Worm (Caenorhabditis elegans) whole organism, L4 larva: ENCODE results near the gene F14F3.4.
A peak's percentile ranks its signal among the peaks of the same experiment; 100 is the strongest.

ENCODE experiments used
- F26F4.8 ChIP-seq: fragments of 200-800 bp; sonication (Bioruptor generic); conservative IDR thresholded peaks from 2 replicates; pipeline ENCODE4 v1.3.6; 2022; ENCODE audit warnings: missing genetic modification characterization, missing compliant biosample characterization
- R02D3.7 ChIP-seq: fragments of 150-350 bp; sonication (generic microtip); optimal IDR thresholded peaks from 3 replicates; lab custom pipeline; 2014; ENCODE audit warnings: missing biosample characterization, missing genetic modification characterization
- ama-1 ChIP-seq: fragments of 150-350 bp; optimal IDR thresholded peaks from 2 replicates; lab custom pipeline; 2014; ENCODE audit warnings: inconsistent platforms, mixed read lengths
- dmd-6 ChIP-seq: fragments of 200-800 bp; sonication (Bioruptor generic); IDR thresholded peaks from 2 replicates; pipeline ENCODE4 v1.3.6; 2022; ENCODE audit warnings: missing genetic modification reagents, missing genetic modification characterization, missing compliant biosample characterization
- egl-27 ChIP-seq: sonication (generic microtip); optimal IDR thresholded peaks from 3 replicates; lab custom pipeline; 2017; ENCODE audit warnings: missing biosample characterization, missing genetic modification reagents, missing genetic modification characterization
- fos-1 ChIP-seq: fragments of 150-350 bp; optimal IDR thresholded peaks from 2 replicates; lab custom pipeline; 2014; ENCODE audit warnings: missing biosample characterization, missing genetic modification characterization
- hmg-1.1 ChIP-seq: fragments of 200-800 bp; sonication (Bioruptor generic); IDR thresholded peaks from 2 replicates; pipeline ENCODE4 v1.3.6; 2022; ENCODE audit warnings: missing genetic modification reagents, missing genetic modification characterization, missing compliant biosample characterization
- lin-1 ChIP-seq: fragments of 200-800 bp; sonication (Bioruptor generic); IDR thresholded peaks from 2 replicates; pipeline ENCODE4 v1.3.6; 2022; ENCODE audit warnings: missing genetic modification reagents, missing genetic modification characterization, missing compliant biosample characterization
- lin-13 ChIP-seq: fragments of 150-350 bp; optimal IDR thresholded peaks from 2 replicates; lab custom pipeline; 2014; ENCODE audit warnings: missing biosample characterization, missing genetic modification reagents, missing genetic modification characterization
- lsy-2 ChIP-seq, 2 experiments: fragments of 150-350 bp in 1 of 2; sonication (generic microtip) in 1 of 2; optimal IDR thresholded peaks; 2 replicates each; lab custom pipeline; 2014 to 2017; ENCODE audit warnings: missing biosample characterization in 2 of 2, missing genetic modification characterization in 2 of 2
- madf-5 ChIP-seq, 2 experiments: fragments of 200-800 bp; sonication (Bioruptor generic); IDR thresholded peaks; 2 replicates each; pipeline ENCODE4 v1.3.6; 2022; ENCODE audit warnings: missing compliant biosample characterization in 2 of 2, missing genetic modification characterization in 2 of 2
- madf-9 ChIP-seq: fragments of 200-800 bp; sonication (Bioruptor generic); conservative IDR thresholded peaks from 2 replicates; pipeline ENCODE4 v1.3.6; 2022; ENCODE audit warnings: missing genetic modification reagents, missing genetic modification characterization, missing compliant biosample characterization
- nhr-6 ChIP-seq: fragments of 150-350 bp; optimal IDR thresholded peaks from 2 replicates; lab custom pipeline; 2014; ENCODE audit warnings: missing biosample characterization, missing genetic modification characterization
- zfp-3 ChIP-seq: fragments of 200-800 bp; sonication (Bioruptor generic); conservative IDR thresholded peaks from 2 replicates; pipeline ENCODE4 v1.3.6; 2022; ENCODE audit warnings: missing genetic modification reagents, missing genetic modification characterization, missing compliant biosample characterization

DNA sequence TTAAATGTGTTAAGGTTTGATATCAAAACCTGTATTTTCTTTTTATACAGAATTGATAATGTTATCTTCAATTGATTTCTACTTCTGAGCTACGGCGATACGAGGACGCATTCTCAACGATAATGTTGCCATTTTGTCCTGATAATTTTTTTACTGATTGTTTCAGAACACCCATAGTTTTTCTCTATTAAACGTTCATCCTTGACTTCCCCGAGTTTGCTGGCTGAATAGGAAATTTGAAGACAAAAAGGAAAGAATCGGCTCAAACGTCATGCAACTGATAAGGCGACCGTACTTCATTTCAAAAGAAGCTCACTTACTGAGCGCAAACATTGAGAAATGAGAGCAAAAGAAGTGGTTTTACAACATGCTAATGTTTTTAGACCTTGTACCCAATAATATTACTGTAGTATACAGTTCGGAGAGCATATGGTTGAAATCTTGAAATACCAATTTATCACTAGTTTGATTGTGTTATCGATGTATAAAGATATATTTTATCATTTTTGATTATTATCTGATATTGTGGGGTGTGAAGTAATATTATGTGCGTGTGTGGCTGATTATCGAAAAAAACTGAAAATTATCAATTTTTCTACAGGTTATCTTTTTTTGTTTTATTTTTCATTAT, 42.0 kb downstream of the F14F3.4 start:
- TF ChIP-seq lin-1 (GFP tag; lab: Robert Waterston, UW) = no peak
- no peak for TF ChIP-seq madf-9 (GFP tag; lab: Robert Waterston, UW)
- TF ChIP-seq lsy-2 (tag; optimal IDR thresholded peaks at IDR 0.05; lab: Kevin White, UChicago) = no peak
- TF ChIP-seq zfp-3 (GFP tag; lab: Robert Waterston, UW) = no peak
- TF ChIP-seq egl-27 = no peak
- no peak for TF ChIP-seq madf-5 (GFP tag; IDR thresholded peaks at IDR 0.05; lab: Robert Waterston, UW)
- TF ChIP-seq fos-1 (tag; lab: Kevin White, UChicago) = no peak
- TF ChIP-seq ama-1 = no peak
- no peak for TF ChIP-seq lin-13 (GFP tag; lab: Kevin White, UChicago)
- TF ChIP-seq hmg-1.1 (GFP tag; lab: Robert Waterston, UW) = no peak
- no peak for TF ChIP-seq R02D3.7 (tag; lab: Kevin White, UChicago)
- TF ChIP-seq F26F4.8 (GFP tag; lab: Robert Waterston, UW) = no peak
- TF ChIP-seq nhr-6 (tag; lab: Kevin White, UChicago) = no peak
- TF ChIP-seq dmd-6 (GFP tag; lab: Robert Waterston, UW) = peak; percentile 54
